Fruit fly (Drosophila melanogaster): Measurements from ENCODE around the gene DCX-EMAP.

dm6 chr3L:14960549-14960948, 56.9 kb downstream of the DCX-EMAP start:
- TF ChIP-seq pros (GFP tag; optimal IDR thresholded peaks at IDR 0.05) (peak; percentile 80), jumu (GFP tag; optimal IDR thresholded peaks at IDR 0.05) (no peak), H15 (GFP tag; IDR thresholded peaks at IDR 0.05) (no peak), CG13296 (GFP tag; optimal IDR thresholded peaks at IDR 0.05) (no peak), gcm (GFP tag; optimal IDR thresholded peaks at IDR 0.05) (no peak), Hmr (GFP tag; optimal IDR thresholded peaks at IDR 0.05) (no peak), CG10321 (GFP tag; IDR thresholded peaks at IDR 0.05) (no peak), dimm (GFP tag; IDR thresholded peaks at IDR 0.05) (no peak), H2.0 (GFP tag; IDR thresholded peaks at IDR 0.05) (no peak), CG9932 (GFP tag; IDR thresholded peaks at IDR 0.05) (no peak)
